Worm (Caenorhabditis elegans) whole organism, L4/young adult: ENCODE data around the gene npr-2.
"Not testable (repeated sequence)": the region's sequence is repeated elsewhere in the genome, so short reads cannot be mapped to it uniquely, and the experiment has no call there.

ENCODE experiments used
- W03F9.2 ChIP-seq: fragments of 150-350 bp; optimal IDR thresholded peaks from 2 replicates; lab custom pipeline; 2014; ENCODE audit warnings: missing biosample characterization, missing genetic modification characterization
- dao-5 ChIP-seq: sonication (generic microtip); optimal IDR thresholded peaks from 2 replicates; lab custom pipeline; 2016; ENCODE audit warnings: missing genotype, missing genetic modification characterization, moderate library complexity, missing compliant biosample characterization
- him-1 ChIP-seq: sonication (generic microtip); optimal IDR thresholded peaks from 2 replicates; lab custom pipeline; 2016; ENCODE audit warnings: missing genotype, missing genetic modification reagents, missing genetic modification characterization, missing compliant biosample characterization

Gene npr-2

DNA sequence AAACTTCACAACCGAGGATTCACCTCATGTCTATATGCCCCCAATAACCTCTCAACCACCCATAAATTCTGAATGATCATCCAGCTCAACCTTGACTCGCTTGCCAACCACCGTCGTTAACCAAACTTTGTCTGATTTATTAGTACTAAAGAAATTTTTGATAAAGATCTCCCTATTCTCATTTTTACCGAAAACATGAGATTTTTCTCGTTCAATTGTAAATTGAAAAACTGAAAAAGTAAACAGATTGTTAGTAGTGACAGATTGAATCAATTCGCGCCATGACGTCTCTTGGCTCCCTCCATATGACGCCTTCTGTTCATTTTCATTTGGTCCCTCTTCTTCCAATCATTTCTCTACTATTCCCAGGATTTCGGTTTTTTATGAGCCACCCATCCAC is 28.0 kb upstream of the npr-2 start:
- no peak for TF ChIP-seq him-1 (tag; lab: Kevin White, UChicago)
- TF ChIP-seq W03F9.2 (tag; lab: Kevin White, UChicago): no peak
- TF ChIP-seq dao-5 (tag; lab: Kevin White, UChicago): no peak

ce11 chrIV:9601595-9601994 is 21.7 kb upstream of the npr-2 start, which contains the start of gene aat-1:
aat-1 (minus strand) TSS chrIV:9601695.
- TF ChIP-seq W03F9.2 (tag; lab: Kevin White, UChicago) (no peak), dao-5 (tag; lab: Kevin White, UChicago) (no peak), him-1 (tag; lab: Kevin White, UChicago) (no peak)

DNA sequence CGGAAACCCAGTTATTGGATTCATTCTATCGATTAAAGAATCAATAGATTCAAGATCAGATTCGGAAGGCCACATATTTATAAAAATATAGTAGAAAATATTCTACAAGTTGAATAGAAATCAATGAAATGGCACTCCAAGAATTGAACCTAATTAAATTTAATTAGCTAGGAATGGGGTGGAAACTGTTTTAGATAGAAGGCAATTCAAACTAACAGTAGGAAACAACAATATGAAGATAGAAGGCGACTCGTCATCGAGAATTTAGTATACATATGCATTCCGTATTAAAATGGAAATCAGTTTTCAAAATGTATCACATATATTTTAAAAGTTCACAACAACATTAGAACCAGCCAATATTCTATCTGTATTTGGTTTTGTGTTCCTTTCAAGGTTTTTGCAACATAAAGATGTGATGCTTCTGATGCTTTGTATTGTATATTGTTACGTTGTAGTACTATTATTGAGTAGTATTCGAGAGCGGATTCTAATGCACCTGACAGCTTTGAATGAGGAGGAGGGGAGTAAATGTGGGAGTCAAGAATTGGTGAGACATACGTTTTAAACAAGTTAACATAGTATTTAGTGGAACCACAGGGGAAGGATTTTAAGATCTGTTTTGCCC is 16.0 kb upstream of the npr-2 start, which contains the start of the genes F27C8.3 and F27C8.2:
F27C8.3 (minus strand) TSS at position 101 of the 628 bp plus-strand sequence.
F27C8.2 (plus strand) TSS at position 578 of the 628 bp plus-strand sequence.
- TF ChIP-seq W03F9.2, dao-5, him-1 (tag; lab: Kevin White, UChicago): not testable (repeated sequence)

- no peak for TF ChIP-seq dao-5 (tag; lab: Kevin White, UChicago)
- no peak for TF ChIP-seq him-1 (tag; lab: Kevin White, UChicago)
- no peak for TF ChIP-seq W03F9.2 (tag; lab: Kevin White, UChicago)
Observed at ce11 chrIV:9593456-9593855, 13.5 kb upstream of the npr-2 start, which contains the start of gene spp-18. spp-18 (plus strand) TSS chrIV:9593712.

DNA sequence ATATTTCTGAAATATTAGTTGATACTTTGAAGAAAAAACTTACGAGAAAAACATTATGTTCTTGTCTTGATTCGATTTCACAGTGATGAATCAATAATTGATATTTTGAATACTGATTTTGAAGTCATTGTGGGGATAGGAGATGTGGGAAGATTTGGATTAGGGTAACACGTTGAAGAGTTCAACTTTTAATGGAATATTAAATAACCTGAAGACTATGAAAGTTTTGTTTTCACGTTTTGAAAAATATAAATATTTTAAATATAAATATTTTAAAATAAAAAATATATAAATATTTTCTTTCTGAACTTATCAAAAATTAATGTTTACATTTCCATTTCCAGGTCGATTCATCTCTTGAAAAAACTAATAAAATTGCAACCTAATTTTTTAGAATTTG is 12.5 kb upstream of the npr-2 start, which contains the start of gene pei-1:
pei-1 (minus strand) TSS at position 101 of the 400 bp plus-strand sequence.
- no peak for TF ChIP-seq W03F9.2 (tag; lab: Kevin White, UChicago)
- TF ChIP-seq him-1 (tag; lab: Kevin White, UChicago): no peak
- TF ChIP-seq dao-5 (tag; lab: Kevin White, UChicago): no peak

ce11 chrIV:9588784-9589457 is 9.0 kb upstream of the npr-2 start, which contains the start of gene trcs-1:
trcs-1 (minus strand) TSS chrIV:9588834.
- peak; percentile 26 for TF ChIP-seq W03F9.2 (tag; lab: Kevin White, UChicago)
- no peak for TF ChIP-seq dao-5 (tag; lab: Kevin White, UChicago)

DNA sequence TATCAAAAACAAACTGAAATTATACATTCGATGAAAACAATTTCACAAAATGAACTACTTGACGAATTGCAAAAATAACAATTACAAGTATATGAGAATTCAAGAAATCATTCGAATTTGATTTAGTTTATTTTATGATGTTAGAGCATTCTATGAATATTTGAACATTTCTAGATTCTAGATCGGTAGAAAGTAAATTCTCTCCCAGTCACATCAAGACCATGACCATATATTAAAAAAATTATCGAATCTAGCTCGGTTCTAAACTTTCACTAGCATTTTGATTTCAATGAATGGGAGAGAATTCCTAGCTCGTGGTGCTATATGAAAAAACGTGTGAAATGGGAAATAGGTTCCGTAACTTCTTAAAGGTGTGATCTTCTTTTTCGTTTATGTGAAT is 4.4 kb upstream of the npr-2 start:
- TF ChIP-seq dao-5 (tag; lab: Kevin White, UChicago): no peak
- no peak for TF ChIP-seq him-1 (tag; lab: Kevin White, UChicago)
- TF ChIP-seq W03F9.2 (tag; lab: Kevin White, UChicago): no peak

DNA sequence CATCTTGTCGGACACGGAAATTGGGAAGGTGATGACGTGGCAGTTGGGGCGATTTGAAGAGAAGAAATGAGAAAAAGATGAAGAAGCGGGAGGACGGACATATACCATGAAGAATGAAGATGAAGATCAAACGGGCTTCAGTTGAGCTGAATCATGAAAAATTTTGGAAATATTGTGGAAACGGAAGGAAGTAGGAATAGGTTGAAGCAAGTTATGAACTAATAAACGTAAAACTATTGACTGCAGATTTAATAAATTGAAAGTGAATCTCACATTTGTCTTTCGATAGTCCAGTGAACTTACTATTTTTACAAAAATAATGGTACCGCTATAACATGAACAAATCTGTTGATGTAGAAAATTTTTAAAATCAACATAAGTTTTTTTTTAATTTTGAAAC is 13.4 kb downstream of the npr-2 start, which contains the start of gene lron-14:
lron-14 (minus strand) TSS at position 101 of the 400 bp plus-strand sequence.
- no peak for TF ChIP-seq dao-5 (tag; lab: Kevin White, UChicago)
- TF ChIP-seq W03F9.2 (tag; lab: Kevin White, UChicago): no peak
- TF ChIP-seq him-1 (tag; lab: Kevin White, UChicago): no peak

DNA sequence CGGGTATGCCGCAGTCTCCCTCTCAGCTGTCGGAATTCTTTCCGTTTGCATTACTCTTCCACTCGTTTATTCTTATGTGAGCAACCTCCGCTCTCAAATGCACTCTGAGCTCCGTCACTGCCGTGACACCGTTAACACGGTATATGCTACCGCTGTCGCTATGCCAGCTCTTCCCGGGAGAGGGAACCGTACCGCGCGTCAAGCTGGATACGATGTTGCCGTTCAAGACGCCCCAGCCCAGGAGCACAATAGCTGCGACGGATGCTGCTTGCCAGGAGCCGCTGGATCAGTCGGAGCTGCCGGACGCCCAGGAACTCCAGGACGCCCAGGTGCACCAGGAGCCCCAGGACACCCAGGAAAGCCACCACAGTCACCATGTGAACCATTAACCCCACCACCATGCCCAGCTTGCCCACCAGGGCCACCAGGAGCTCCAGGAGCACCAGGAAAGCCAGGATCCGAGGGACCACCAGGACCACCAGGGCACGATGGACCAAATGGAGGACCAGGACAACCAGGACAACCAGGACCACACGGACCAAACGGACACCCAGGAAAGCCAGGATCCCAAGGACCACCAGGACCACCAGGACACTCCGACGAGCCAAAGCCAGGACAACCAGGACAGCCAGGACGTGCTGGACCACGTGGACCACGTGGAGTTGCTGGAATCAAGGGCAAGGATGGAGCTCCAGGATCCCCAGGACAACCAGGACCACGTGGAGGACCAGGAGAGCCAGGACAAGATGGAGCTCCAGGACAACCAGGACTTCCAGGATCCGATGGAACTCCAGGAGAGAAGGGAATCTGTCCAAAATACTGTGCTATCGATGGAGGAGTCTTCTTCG is 16.2 kb downstream of the npr-2 start:
- no peak for TF ChIP-seq him-1 (tag; lab: Kevin White, UChicago)
- TF ChIP-seq dao-5 (tag; lab: Kevin White, UChicago): no peak
- TF ChIP-seq W03F9.2 (tag; lab: Kevin White, UChicago): no peak

DNA sequence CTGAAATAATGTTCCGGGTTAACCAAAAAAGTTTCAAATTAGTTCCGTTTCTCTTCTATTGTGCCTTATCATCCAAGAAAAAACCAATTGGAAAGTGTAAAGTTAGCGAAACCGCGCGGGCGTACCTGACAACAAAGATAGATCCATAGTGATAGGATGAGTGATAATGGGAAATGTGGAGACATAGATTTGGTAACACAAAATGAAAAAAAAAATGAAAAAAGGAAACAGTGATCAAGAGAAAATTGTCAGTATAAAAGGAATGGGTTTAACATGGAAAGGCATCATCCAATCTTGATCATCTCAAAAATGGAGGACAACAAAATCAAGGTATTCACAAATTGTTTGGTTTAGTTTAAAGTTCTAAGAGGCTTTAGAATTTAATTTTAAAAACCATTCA is 16.8 kb downstream of the npr-2 start, which contains the start of gene col-122:
col-122 (plus strand) TSS at position 301 of the 400 bp plus-strand sequence.
- TF ChIP-seq dao-5 (tag; lab: Kevin White, UChicago) (no peak), W03F9.2 (tag; lab: Kevin White, UChicago) (no peak), him-1 (tag; lab: Kevin White, UChicago) (no peak)

- TF ChIP-seq dao-5 (tag; lab: Kevin White, UChicago) (no peak), W03F9.2 (tag; lab: Kevin White, UChicago) (no peak), him-1 (tag; lab: Kevin White, UChicago) (no peak)
Observed at ce11 chrIV:9545986-9546385, 33.9 kb downstream of the npr-2 start, which contains the start of gene T05A1.5. T05A1.5 (plus strand) TSS chrIV:9546286.

DNA sequence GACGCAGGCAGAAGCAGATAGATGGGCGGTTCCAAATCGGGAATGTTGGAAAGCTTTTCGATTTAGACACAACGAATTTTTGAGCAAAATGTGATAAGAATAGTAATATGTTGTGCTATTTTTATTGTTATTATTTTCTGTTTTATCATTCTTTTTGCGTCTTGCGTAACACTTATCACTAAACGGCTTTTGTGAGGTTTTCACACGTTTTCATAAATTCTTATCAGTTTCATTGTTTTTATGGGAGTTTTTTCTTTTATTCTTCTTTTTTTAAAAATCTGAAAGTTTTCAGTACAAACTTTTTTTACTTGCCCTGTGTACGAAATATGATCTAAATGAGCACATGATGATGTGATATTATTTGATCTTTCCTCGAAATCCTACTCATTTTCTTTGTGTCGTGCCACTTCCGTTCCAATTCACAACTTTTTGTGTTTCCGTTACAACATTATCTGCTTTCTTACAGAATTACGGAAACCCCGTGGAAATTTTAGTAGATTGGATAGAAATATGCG is 39.5 kb downstream of the npr-2 start, which contains the start of gene fbl-1:
fbl-1 (plus strand) TSS at position 465 of the 515 bp plus-strand sequence.
- TF ChIP-seq dao-5 (tag; lab: Kevin White, UChicago): no peak
- TF ChIP-seq W03F9.2 (tag; lab: Kevin White, UChicago): no peak
- TF ChIP-seq him-1 (tag; lab: Kevin White, UChicago): no peak
